Fruit fly (Drosophila melanogaster) ovary, adult (tissue): ENCODE results near the gene Mipp2.

Experiments used
- CG17801 ChIP-seq: fragments of 200-800 bp; optimal IDR thresholded peaks from 2 replicates; lab custom pipeline; 2019; ENCODE audit warnings: missing biosample characterization, mild to moderate bottlenecking, missing genetic modification characterization, moderate library complexity; ENCODE audit not compliant: partially characterized antibody

Gene Mipp2

dm6 chrX:6064508-6064907 lies 26.8 kb downstream of the Mipp2 start:
- no peak for TF ChIP-seq CG17801 (GFP tag; lab: Kevin White, UChicago)

- TF ChIP-seq CG17801 (GFP tag; lab: Kevin White, UChicago) = no peak
These were observed 29.1 kb downstream of the Mipp2 start for dm6 chrX:6062160-6062559.

- no peak for TF ChIP-seq CG17801 (GFP tag; lab: Kevin White, UChicago)
These were observed 32.0 kb downstream of the Mipp2 start for dm6 chrX:6059135-6059824.

dm6 chrX:6054031-6054430 lies 37.2 kb downstream of the Mipp2 start:
- TF ChIP-seq CG17801 (GFP tag; lab: Kevin White, UChicago) = no peak

- TF ChIP-seq CG17801 (GFP tag; lab: Kevin White, UChicago) = no peak
These were observed 38.4 kb downstream of the Mipp2 start for dm6 chrX:6052855-6053254.

dm6 chrX:6050935-6051656 lies 40.2 kb downstream of the Mipp2 start:
- peak; percentile 35 for TF ChIP-seq CG17801 (GFP tag; lab: Kevin White, UChicago)

- no peak for TF ChIP-seq CG17801 (GFP tag; lab: Kevin White, UChicago)
These were observed 40.9 kb downstream of the Mipp2 start, which contains the start of gene CG5921 for dm6 chrX:6050282-6050934. CG5921 (plus strand) TSS chrX:6050828.

dm6 chrX:6039431-6040016 lies 51.7 kb downstream of the Mipp2 start, which contains the start of gene CG5937:
CG5937 (plus strand) TSS chrX:6040005.
- no peak for TF ChIP-seq CG17801 (GFP tag; lab: Kevin White, UChicago)

dm6 chrX:6037180-6037946 lies 53.9 kb downstream of the Mipp2 start, which contains the start of the genes rux and MCTS1:
rux (minus strand) TSS chrX:6037800.
MCTS1 (plus strand) TSS chrX:6037892.
- peak; percentile 24 for TF ChIP-seq CG17801 (GFP tag; lab: Kevin White, UChicago)

dm6 chrX:6035359-6035758 lies 55.9 kb downstream of the Mipp2 start:
- no peak for TF ChIP-seq CG17801 (GFP tag; lab: Kevin White, UChicago)

- TF ChIP-seq CG17801 (GFP tag; lab: Kevin White, UChicago) = no peak
These were observed 56.5 kb downstream of the Mipp2 start for dm6 chrX:6034741-6035140.

dm6 chrX:6032826-6033225 lies 58.4 kb downstream of the Mipp2 start:
- TF ChIP-seq CG17801 (GFP tag; lab: Kevin White, UChicago) = no peak
